Fruit fly (Drosophila melanogaster) Kc167 (cell line): ENCODE measurements around the gene Pburs.

Source experiments
- h ChIP-seq: fragments of >200 bp; optimal IDR thresholded peaks from 3 replicates; lab custom pipeline; 2018; ENCODE audit warnings: missing external identifiers
- psq ChIP-seq: fragments of >200 bp; optimal IDR thresholded peaks from 2 replicates; lab custom pipeline; 2017; ENCODE audit warnings: missing external identifiers

- TF ChIP-seq h (lab: Kevin White, UChicago) (no peak), psq (lab: Kevin White, UChicago) (no peak)
These were observed 21.7 kb upstream of the Pburs start for dm6 chr2L:14438827-14439226.
